Fruit fly (Drosophila melanogaster): ENCODE measurements around the gene Sol1.

dm6 chr3R:12445468-12445867 is 59.4 kb downstream of the Sol1 start:
- TF ChIP-seq CG8301 (tag; optimal IDR thresholded peaks at IDR 0.05) (no peak), CG14655 (GFP tag; optimal IDR thresholded peaks at IDR 0.05) (no peak), D1 (tag; optimal IDR thresholded peaks at IDR 0.05) (no peak), Pif1A (GFP tag; optimal IDR thresholded peaks at IDR 0.05) (no peak), Pif1B (GFP tag; optimal IDR thresholded peaks at IDR 0.05) (no peak), CG12605 (GFP tag; IDR thresholded peaks at IDR 0.05) (no peak), CG13204 (GFP tag; optimal IDR thresholded peaks at IDR 0.05) (no peak), CG17806 (tag; optimal IDR thresholded peaks at IDR 0.05) (no peak)
